Worm (Caenorhabditis elegans): ENCODE data around the gene hizr-1.

DNA sequence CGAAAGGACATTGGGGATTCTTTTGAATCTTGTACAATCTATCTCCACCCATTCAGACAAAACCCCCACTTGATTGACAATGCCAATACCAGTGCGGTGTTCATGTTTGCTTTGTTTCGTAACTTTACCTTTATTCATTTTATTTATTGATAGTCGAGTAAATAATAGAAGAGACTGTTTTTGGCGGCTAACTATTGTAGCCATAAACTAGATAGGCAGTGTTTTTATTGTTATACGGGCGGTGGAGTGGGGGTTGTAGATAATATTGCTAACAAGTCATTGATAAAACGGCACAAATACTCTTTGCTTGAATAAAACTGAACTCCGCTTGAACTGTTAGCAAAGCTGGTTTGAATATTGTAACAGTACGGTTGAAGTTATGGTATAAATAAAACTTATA, 46.8 kb downstream of the hizr-1 start:
- TF ChIP-seq snpc-4 (tag; optimal IDR thresholded peaks at IDR 0.05) (no peak), elt-3 (tag; optimal IDR thresholded peaks at IDR 0.05) (no peak), ZK546.5 (tag; optimal IDR thresholded peaks at IDR 0.05) (no peak)

Data from whole organism, L3 larva.